Worm (Caenorhabditis elegans) whole organism, midembryonic: ENCODE measurements around the gene T16A1.4.

Experiments
- T22C8.4 ChIP-seq: fragments of 200-800 bp; sonication (Bioruptor generic); IDR thresholded peaks from 2 replicates; pipeline ENCODE4 v1.3.6; 2022; ENCODE audit warnings: missing genetic modification characterization, missing compliant biosample characterization
- cog-1 ChIP-seq: sonication (generic microtip); optimal IDR thresholded peaks from 2 replicates; lab custom pipeline; 2016; ENCODE audit warnings: missing genetic modification characterization, missing compliant biosample characterization
- flt-1 ChIP-seq: fragments of 200-800 bp; sonication (Bioruptor generic); IDR thresholded peaks from 2 replicates; pipeline ENCODE4 v1.3.6; 2022; ENCODE audit warnings: missing genetic modification characterization, missing compliant biosample characterization
- klf-2 ChIP-seq: fragments of 200-800 bp; sonication (Bioruptor generic); conservative IDR thresholded peaks from 2 replicates; pipeline ENCODE4 v1.3.6; 2022; ENCODE audit warnings: missing genetic modification reagents, missing genetic modification characterization, missing compliant biosample characterization
- med-1 ChIP-seq: sonication (generic microtip); optimal IDR thresholded peaks from 2 replicates; lab custom pipeline; 2017; ENCODE audit warnings: missing genetic modification characterization, mild to moderate bottlenecking, missing compliant biosample characterization, antibody characterized with exemption, missing genetic modification reagents; ENCODE audit not compliant: insufficient read depth
- ref-1 ChIP-seq: fragments of 200-800 bp; sonication (Bioruptor generic); conservative IDR thresholded peaks from 2 replicates; pipeline ENCODE4 v1.3.6; 2022; ENCODE audit warnings: missing genetic modification reagents, missing genetic modification characterization, missing compliant biosample characterization
- tab-1 ChIP-seq: fragments of 200-800 bp; sonication (Bioruptor generic); IDR thresholded peaks from 2 replicates; pipeline ENCODE4 v1.3.6; 2022; ENCODE audit warnings: missing genetic modification characterization, missing compliant biosample characterization
- ztf-23 ChIP-seq: fragments of 200-800 bp; sonication (Bioruptor generic); IDR thresholded peaks from 2 replicates; pipeline ENCODE4 v1.3.6; 2022; ENCODE audit warnings: missing genetic modification reagents, missing genetic modification characterization, missing compliant biosample characterization

- TF ChIP-seq ref-1 (GFP tag; lab: Robert Waterston, UW) = no peak
- no peak for TF ChIP-seq klf-2 (GFP tag; lab: Robert Waterston, UW)
- no peak for TF ChIP-seq flt-1 (GFP tag; lab: Robert Waterston, UW)
- no peak for TF ChIP-seq cog-1
- no peak for TF ChIP-seq med-1
- no peak for TF ChIP-seq tab-1 (GFP tag; lab: Robert Waterston, UW)
- TF ChIP-seq ztf-23 (GFP tag; lab: Robert Waterston, UW) = no peak
- no peak for TF ChIP-seq T22C8.4 (GFP tag; lab: Robert Waterston, UW)
These were observed 38.9 kb upstream of the T16A1.4 start, which contains the start of gene bath-20 for ce11 chrII:2042447-2042846.
